Worm (Caenorhabditis elegans) whole organism, L3 larva: ENCODE data around the gene num-1.
A peak's percentile ranks its signal among the peaks of the same experiment; 100 is the strongest.

ENCODE experiments used
- ZK546.5 ChIP-seq: sonication (generic microtip); optimal IDR thresholded peaks from 2 replicates; lab custom pipeline; 2017; ENCODE audit warnings: missing biosample characterization, missing genetic modification characterization
- aly-2 ChIP-seq: fragments of 150-350 bp; optimal IDR thresholded peaks from 2 replicates; lab custom pipeline; 2014; ENCODE audit warnings: missing biosample characterization, missing genetic modification characterization
- ama-1 ChIP-seq: fragments of 150-350 bp; optimal IDR thresholded peaks from 2 replicates; lab custom pipeline; 2018
- ceh-16 ChIP-seq: sonication (generic microtip); optimal IDR thresholded peaks from 2 replicates; lab custom pipeline; 2017; ENCODE audit warnings: missing biosample characterization, missing genetic modification characterization
- ceh-28 ChIP-seq: fragments of 150-350 bp; optimal IDR thresholded peaks from 2 replicates; lab custom pipeline; 2014; ENCODE audit warnings: missing biosample characterization, missing genetic modification reagents, missing genetic modification characterization
- egl-27 ChIP-seq: sonication (generic microtip); optimal IDR thresholded peaks from 4 replicates; lab custom pipeline; 2017; ENCODE audit warnings: missing biosample characterization, missing genetic modification reagents, missing genetic modification characterization
- egl-5 ChIP-seq: fragments of 150-350 bp; optimal IDR thresholded peaks from 2 replicates; lab custom pipeline; 2017; ENCODE audit warnings: missing biosample characterization, missing genetic modification reagents, missing genetic modification characterization, inconsistent platforms
- elt-1 ChIP-seq: fragments of 150-350 bp; optimal IDR thresholded peaks from 2 replicates; lab custom pipeline; 2014; ENCODE audit warnings: missing biosample characterization, missing genetic modification characterization
- elt-2 ChIP-seq: sonication (generic microtip); optimal IDR thresholded peaks from 2 replicates; lab custom pipeline; 2016; ENCODE audit warnings: missing genetic modification reagents, mild to moderate bottlenecking, missing genetic modification characterization, missing compliant biosample characterization
- elt-3 ChIP-seq, 3 experiments: fragments of 150-350 bp in 1 of 3; sonication (generic microtip) in 2 of 3; optimal IDR thresholded peaks; 2 replicates in 2 of 3; 4 replicates in 1 of 3; lab custom pipeline; 2014 to 2017; ENCODE audit warnings: missing biosample characterization in 3 of 3, missing genetic modification characterization in 3 of 3
- fkh-2 ChIP-seq: fragments of 150-350 bp; optimal IDR thresholded peaks from 2 replicates; lab custom pipeline; 2014; ENCODE audit warnings: missing biosample characterization, missing genetic modification reagents, missing genetic modification characterization
- fos-1 ChIP-seq: fragments of 150-350 bp; optimal IDR thresholded peaks from 2 replicates; lab custom pipeline; 2014; ENCODE audit warnings: missing biosample characterization, missing genetic modification characterization
- hmg-11 ChIP-seq: sonication (generic microtip); optimal IDR thresholded peaks from 2 replicates; lab custom pipeline; 2016; ENCODE audit warnings: missing genetic modification characterization, missing compliant biosample characterization
- jun-1 ChIP-seq: fragments of 150-350 bp; optimal IDR thresholded peaks from 2 replicates; lab custom pipeline; 2014; ENCODE audit warnings: missing biosample characterization, missing genetic modification reagents, missing genetic modification characterization
- lin-15B ChIP-seq: fragments of 150-350 bp; optimal IDR thresholded peaks from 2 replicates; lab custom pipeline; 2014; ENCODE audit warnings: missing biosample characterization, missing genetic modification characterization
- lin-39 ChIP-seq: fragments of 150-350 bp; optimal IDR thresholded peaks from 2 replicates; lab custom pipeline; 2018; ENCODE audit warnings: missing biosample characterization, missing genetic modification reagents, missing genetic modification characterization
- mml-1 ChIP-seq: fragments of 150-350 bp; sonication (generic microtip); optimal IDR thresholded peaks from 3 replicates; lab custom pipeline; 2014; ENCODE audit warnings: missing biosample characterization, missing genetic modification characterization
- nfya-1 ChIP-seq: sonication (generic microtip); optimal IDR thresholded peaks from 2 replicates; lab custom pipeline; 2017; ENCODE audit warnings: missing genetic modification characterization, mild to moderate bottlenecking, missing compliant biosample characterization, antibody characterized with exemption, moderate library complexity; ENCODE audit not compliant: insufficient read depth
- nhr-11 ChIP-seq: fragments of 150-350 bp; optimal IDR thresholded peaks from 2 replicates; lab custom pipeline; 2014; ENCODE audit warnings: missing biosample characterization, missing genetic modification characterization
- nhr-12 ChIP-seq: fragments of 150-350 bp; optimal IDR thresholded peaks from 2 replicates; lab custom pipeline; 2014; ENCODE audit warnings: missing biosample characterization, missing genetic modification characterization
- nhr-23 ChIP-seq: fragments of 150-350 bp; optimal IDR thresholded peaks from 2 replicates; lab custom pipeline; 2014; ENCODE audit warnings: missing biosample characterization, missing genetic modification reagents, missing genetic modification characterization
- nhr-237 ChIP-seq: fragments of 150-350 bp; optimal IDR thresholded peaks from 2 replicates; lab custom pipeline; 2014; ENCODE audit warnings: missing biosample characterization, missing genetic modification characterization
- nhr-25 ChIP-seq: sonication (generic microtip); optimal IDR thresholded peaks from 2 replicates; lab custom pipeline; 2017; ENCODE audit warnings: missing biosample characterization, missing genetic modification characterization
- nhr-28 ChIP-seq: fragments of 150-350 bp; optimal IDR thresholded peaks from 2 replicates; lab custom pipeline; 2014; ENCODE audit warnings: missing biosample characterization, missing genetic modification characterization
- nhr-43 ChIP-seq: sonication (generic microtip); optimal IDR thresholded peaks from 2 replicates; lab custom pipeline; 2016; ENCODE audit warnings: mild to moderate bottlenecking, missing genetic modification characterization, missing compliant biosample characterization; ENCODE audit not compliant: poor library complexity, severe bottlenecking
- nhr-67 ChIP-seq: fragments of 150-350 bp; optimal IDR thresholded peaks from 2 replicates; lab custom pipeline; 2014; ENCODE audit warnings: missing biosample characterization, missing genetic modification characterization
- pha-4 ChIP-seq: fragments of 150-350 bp; optimal IDR thresholded peaks from 2 replicates; lab custom pipeline; 2014; ENCODE audit warnings: missing biosample characterization, missing genetic modification reagents, missing genetic modification characterization
- pqm-1 ChIP-seq: fragments of 150-350 bp; optimal IDR thresholded peaks from 2 replicates; lab custom pipeline; 2017; ENCODE audit warnings: missing biosample characterization, missing genetic modification characterization, inconsistent platforms
- skn-1 ChIP-seq: fragments of 150-350 bp; optimal IDR thresholded peaks from 2 replicates; lab custom pipeline; 2014; ENCODE audit warnings: missing biosample characterization, missing genetic modification characterization
- tbx-2 ChIP-seq: sonication (generic microtip); optimal IDR thresholded peaks from 2 replicates; lab custom pipeline; 2016; ENCODE audit warnings: mild to moderate bottlenecking, missing genetic modification characterization, missing compliant biosample characterization
- unc-39 ChIP-seq: sonication (generic microtip); optimal IDR thresholded peaks from 4 replicates; lab custom pipeline; 2017; ENCODE audit warnings: missing biosample characterization, missing genetic modification characterization
- unc-62 ChIP-seq: fragments of 150-350 bp; sonication (generic microtip); optimal IDR thresholded peaks from 4 replicates; lab custom pipeline; 2014; ENCODE audit warnings: missing biosample characterization, missing genetic modification reagents, missing genetic modification characterization
- zag-1 ChIP-seq: fragments of 150-350 bp; optimal IDR thresholded peaks from 2 replicates; lab custom pipeline; 2014; ENCODE audit warnings: missing biosample characterization, missing genetic modification characterization

Gene num-1

ce11 chrV:20831867-20832266 lies 2.3 kb downstream of the num-1 start:
- no peak for TF ChIP-seq nhr-25 (tag; lab: Kevin White, UChicago)
- TF ChIP-seq nhr-11: no peak
- TF ChIP-seq lin-39 (tag; lab: Kevin White, UChicago): no peak
- TF ChIP-seq elt-2 (tag; lab: Kevin White, UChicago): peak; percentile 74
- no peak for TF ChIP-seq mml-1 (tag; lab: Kevin White, UChicago)
- peak; percentile 83 for TF ChIP-seq pha-4 (tag; lab: Kevin White, UChicago)
- TF ChIP-seq nhr-28 (tag; lab: Kevin White, UChicago): no peak
- no peak for TF ChIP-seq nhr-12 (tag; lab: Kevin White, UChicago)
- TF ChIP-seq tbx-2 (tag; lab: Kevin White, UChicago): no peak
- no peak for TF ChIP-seq lin-15B
- TF ChIP-seq jun-1 (tag; lab: Kevin White, UChicago): peak; percentile 2
- TF ChIP-seq skn-1: no peak
- TF ChIP-seq nhr-67: no peak
- TF ChIP-seq nhr-237: no peak
- TF ChIP-seq fos-1 (tag; lab: Kevin White, UChicago): no peak
- peak; percentile 75 for TF ChIP-seq pqm-1 (tag; lab: Kevin White, UChicago)
- TF ChIP-seq egl-27 (tag; lab: Kevin White, UChicago): no peak

ce11 chrV:20832554-20832963 lies 2.9 kb downstream of the num-1 start:
- TF ChIP-seq pha-4 (tag; lab: Kevin White, UChicago) (peak; percentile 35), nhr-25 (tag; lab: Kevin White, UChicago) (no peak), lin-15B (peak; percentile 10), ceh-16 (tag; lab: Kevin White, UChicago) (no peak), ZK546.5 (tag; lab: Kevin White, UChicago) (no peak), fos-1 (tag; lab: Kevin White, UChicago) (no peak), nhr-237 (no peak), nhr-23 (tag; lab: Kevin White, UChicago) (no peak), unc-39 (tag; lab: Kevin White, UChicago) (no peak), nhr-28 (tag; lab: Kevin White, UChicago) (no peak), hmg-11 (tag; lab: Kevin White, UChicago) (peak; percentile 34), ama-1 (lab: Kevin White, UChicago) (no peak), elt-3 (tag; optimal IDR thresholded peaks at IDR 0.05; lab: Kevin White, UChicago) (no peak)
- TF ChIP-seq, all 47 proteins: peak for 3

- TF ChIP-seq ceh-28: peak; percentile 36
- no peak for TF ChIP-seq nhr-12 (tag; lab: Kevin White, UChicago)
- no peak for TF ChIP-seq nhr-25 (tag; lab: Kevin White, UChicago)
- TF ChIP-seq unc-62: no peak
- peak; percentile 46 for TF ChIP-seq nfya-1
- peak; percentile 34 for TF ChIP-seq lin-15B
- no peak for TF ChIP-seq ceh-16 (tag; lab: Kevin White, UChicago)
These were observed 8.2 kb downstream of the num-1 start, which contains the start of gene mrps-12 for ce11 chrV:20837765-20838164. TSS of gene mrps-12 (plus strand) at chrV:20838080.

DNA sequence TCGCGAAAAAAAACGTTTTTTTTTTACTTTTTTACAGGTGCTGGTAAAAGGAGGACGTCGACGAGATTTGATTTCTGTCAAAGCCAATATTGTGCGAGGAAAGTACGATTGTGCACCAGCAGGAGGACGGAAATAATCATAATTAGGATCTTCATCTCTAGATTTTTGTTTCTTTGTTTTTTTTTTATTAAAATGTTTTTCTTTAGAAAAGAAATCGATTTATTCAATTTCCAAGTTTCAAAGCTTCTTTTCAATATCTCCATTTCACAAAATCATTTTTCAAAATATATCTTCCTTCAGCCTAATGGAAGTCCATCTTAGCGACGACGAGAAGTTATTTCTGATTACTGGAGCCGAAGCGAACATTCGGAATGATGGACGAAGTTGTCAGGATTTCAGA lies 9.0 kb downstream of the num-1 start, which contains the start of gene exos-7:
exos-7 (plus strand) TSS at position 301 of the 400 bp plus-strand sequence.
- TF ChIP-seq fkh-2 (tag; lab: Kevin White, UChicago) (no peak), ceh-16 (tag; lab: Kevin White, UChicago) (no peak), nhr-43 (tag; lab: Kevin White, UChicago) (no peak), tbx-2 (tag; lab: Kevin White, UChicago) (no peak)

DNA sequence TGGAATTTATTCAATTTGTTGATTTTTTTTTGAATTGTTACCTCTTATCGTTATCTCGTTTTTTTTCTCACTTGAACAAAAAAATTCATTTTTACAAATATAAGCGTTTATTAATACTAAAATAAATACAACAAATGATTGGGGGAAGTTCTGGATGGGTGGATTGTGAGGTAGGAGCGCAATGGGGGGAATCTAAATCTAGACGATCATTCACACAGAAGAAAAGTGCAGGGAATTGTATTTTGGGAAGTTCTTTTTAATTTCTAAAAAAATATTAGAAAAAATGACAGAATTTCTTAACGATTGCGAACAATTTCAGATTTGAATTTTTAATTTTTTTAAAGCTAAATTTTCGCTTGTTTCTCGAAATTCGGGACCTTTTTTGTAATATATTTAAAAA lies 11.9 kb downstream of the num-1 start:
- TF ChIP-seq jun-1 (tag; lab: Kevin White, UChicago): no peak
- no peak for TF ChIP-seq ZK546.5 (tag; lab: Kevin White, UChicago)
- TF ChIP-seq ceh-16 (tag; lab: Kevin White, UChicago): no peak
- TF ChIP-seq nfya-1: no peak
- no peak for TF ChIP-seq aly-2
- TF ChIP-seq elt-1 (tag; lab: Kevin White, UChicago): no peak
- no peak for TF ChIP-seq zag-1
- no peak for TF ChIP-seq egl-5 (tag; lab: Kevin White, UChicago)
- TF ChIP-seq unc-39 (tag; lab: Kevin White, UChicago): no peak
- no peak for TF ChIP-seq nhr-11
- TF ChIP-seq ceh-28: no peak
